Fruit fly (Drosophila melanogaster) whole organism, prepupa: ENCODE measurements around the gene RhoGEF4.

Experiments
- CG10631 ChIP-seq: fragments of 200-800 bp; sonication (Bioruptor generic); optimal IDR thresholded peaks from 2 replicates; lab custom pipeline; 2016; ENCODE audit warnings: missing biosample characterization, missing genetic modification characterization
- CG10669 ChIP-seq: fragments of 200-800 bp; sonication (Bioruptor generic); optimal IDR thresholded peaks from 3 replicates; lab custom pipeline; 2018; ENCODE audit warnings: missing biosample characterization, mild to moderate bottlenecking, missing genetic modification characterization, moderate library complexity
- CG1621 ChIP-seq: fragments of 200-800 bp; sonication (Bioruptor generic); optimal IDR thresholded peaks from 3 replicates; lab custom pipeline; 2018; ENCODE audit warnings: missing biosample characterization, mild to moderate bottlenecking, missing genetic modification characterization
- CG31627 ChIP-seq: fragments of 200-800 bp; sonication (Bioruptor generic); optimal IDR thresholded peaks from 3 replicates; lab custom pipeline; 2016; ENCODE audit warnings: missing biosample characterization, missing genetic modification characterization
- CG6163 ChIP-seq: fragments of 200-800 bp; sonication (Bioruptor generic); IDR thresholded peaks from 3 replicates; pipeline ENCODE4 v1.3.6; 2022; ENCODE audit warnings: missing biosample characterization, missing genetic modification characterization
- CG6808 ChIP-seq: fragments of 200-800 bp; sonication (Bioruptor generic); optimal IDR thresholded peaks from 3 replicates; lab custom pipeline; 2017; ENCODE audit warnings: missing biosample characterization, missing genetic modification characterization, mild to moderate bottlenecking, moderate library complexity, missing genetic modification reagents
- CG7368 ChIP-seq: fragments of 200-800 bp; sonication (Bioruptor generic); optimal IDR thresholded peaks from 3 replicates; lab custom pipeline; 2016; ENCODE audit warnings: missing biosample characterization, missing genetic modification characterization
- CG8119 ChIP-seq: fragments of 200-800 bp; sonication (Bioruptor generic); IDR thresholded peaks from 3 replicates; pipeline ENCODE4 v1.3.6; 2022; ENCODE audit warnings: missing biosample characterization, missing genetic modification characterization
- CG8319 ChIP-seq: fragments of 200-800 bp; sonication (Bioruptor generic); optimal IDR thresholded peaks from 3 replicates; lab custom pipeline; 2016; ENCODE audit warnings: missing biosample characterization, missing genetic modification characterization
- CG8632 ChIP-seq: fragments of 200-800 bp; sonication (Bioruptor generic); optimal IDR thresholded peaks from 3 replicates; lab custom pipeline; 2016; ENCODE audit warnings: missing biosample characterization, missing genetic modification characterization
- CG9139 ChIP-seq: fragments of 200-800 bp; sonication (Bioruptor generic); optimal IDR thresholded peaks from 3 replicates; lab custom pipeline; 2017; ENCODE audit warnings: missing biosample characterization, mild to moderate bottlenecking, missing genetic modification characterization
- Eip75B ChIP-seq: fragments of 200-800 bp; sonication (Bioruptor generic); optimal IDR thresholded peaks from 3 replicates; lab custom pipeline; 2016; ENCODE audit warnings: missing biosample characterization, missing genetic modification characterization
- Ets21C ChIP-seq: fragments of 200-800 bp; sonication (Bioruptor generic); optimal IDR thresholded peaks from 3 replicates; lab custom pipeline; 2016; ENCODE audit warnings: missing biosample characterization, missing genetic modification characterization
- Ets96B ChIP-seq: fragments of 200-800 bp; optimal IDR thresholded peaks from 2 replicates; lab custom pipeline; 2019; ENCODE audit warnings: missing biosample characterization, mild to moderate bottlenecking, missing genetic modification characterization, moderate library complexity
- Gug ChIP-seq: fragments of 200-800 bp; sonication (Bioruptor generic); IDR thresholded peaks from 2 replicates; pipeline ENCODE4 v1.3.6; 2022; ENCODE audit warnings: missing biosample characterization, missing genetic modification characterization
- Hr38 ChIP-seq: sonication (Bioruptor generic); optimal IDR thresholded peaks from 2 replicates; lab custom pipeline; 2016; ENCODE audit warnings: missing biosample characterization, missing genetic modification characterization
- Hr39 ChIP-seq: fragments of 200-800 bp; sonication (Bioruptor generic); optimal IDR thresholded peaks from 2 replicates; lab custom pipeline; 2016; ENCODE audit warnings: missing biosample characterization, missing genetic modification characterization
- Hr4 ChIP-seq: fragments of 200-800 bp; sonication (Bioruptor generic); optimal IDR thresholded peaks from 3 replicates; lab custom pipeline; 2016; ENCODE audit warnings: missing biosample characterization, missing genetic modification characterization
- OdsH ChIP-seq: fragments of 200-800 bp; sonication (Bioruptor generic); optimal IDR thresholded peaks from 3 replicates; lab custom pipeline; 2016; ENCODE audit warnings: missing biosample characterization, missing genetic modification characterization
- Smox ChIP-seq: fragments of 200-800 bp; sonication (Bioruptor generic); optimal IDR thresholded peaks from 3 replicates; lab custom pipeline; 2016; ENCODE audit warnings: missing biosample characterization, missing genetic modification characterization
- Sox14 ChIP-seq: fragments of 200-800 bp; sonication (Bioruptor generic); optimal IDR thresholded peaks from 3 replicates; lab custom pipeline; 2016; ENCODE audit warnings: missing biosample characterization, missing genetic modification characterization
- acj6 ChIP-seq: fragments of 200-800 bp; sonication (Bioruptor generic); optimal IDR thresholded peaks from 3 replicates; lab custom pipeline; 2016; ENCODE audit warnings: missing biosample characterization, missing genetic modification characterization
- cyc ChIP-seq: fragments of 200-800 bp; sonication (Bioruptor generic); optimal IDR thresholded peaks from 3 replicates; lab custom pipeline; 2016; ENCODE audit warnings: missing biosample characterization, missing genetic modification characterization
- eg ChIP-seq: fragments of 200-800 bp; sonication (Bioruptor generic); IDR thresholded peaks from 3 replicates; pipeline ENCODE4 v1.3.6; 2022; ENCODE audit warnings: missing biosample characterization, missing genetic modification characterization
- esn ChIP-seq: fragments of 200-800 bp; sonication (Bioruptor generic); optimal IDR thresholded peaks from 2 replicates; lab custom pipeline; 2016; ENCODE audit warnings: missing biosample characterization, mild to moderate bottlenecking, missing genetic modification characterization, moderate library complexity
- fd59A ChIP-seq: fragments of 200-800 bp; sonication (Bioruptor generic); optimal IDR thresholded peaks from 2 replicates; lab custom pipeline; 2017; ENCODE audit warnings: missing biosample characterization, mild to moderate bottlenecking, missing genetic modification characterization, missing genetic modification reagents
- net ChIP-seq: fragments of 200-800 bp; sonication (Bioruptor generic); optimal IDR thresholded peaks from 3 replicates; lab custom pipeline; 2016; ENCODE audit warnings: missing biosample characterization, missing genetic modification characterization
- pdm3 ChIP-seq: fragments of 200-800 bp; sonication (Bioruptor generic); optimal IDR thresholded peaks from 3 replicates; lab custom pipeline; 2016; ENCODE audit warnings: missing biosample characterization, missing genetic modification characterization
- salr ChIP-seq, 2 experiments: fragments of 200-800 bp; sonication (Bioruptor generic); optimal IDR thresholded peaks; 3 replicates each; lab custom pipeline; 2016 to 2018; ENCODE audit warnings: missing biosample characterization in 2 of 2, missing genetic modification characterization in 2 of 2, mild to moderate bottlenecking in 1 of 2
- ss ChIP-seq, 2 experiments: fragments of 200-800 bp; sonication (Bioruptor generic); optimal IDR thresholded peaks; 2 replicates in 1 of 2; 3 replicates in 1 of 2; lab custom pipeline; 2017 to 2018; ENCODE audit warnings: mild to moderate bottlenecking in 2 of 2, missing biosample characterization in 2 of 2, missing genetic modification characterization in 2 of 2, moderate library complexity in 1 of 2
- svp ChIP-seq: fragments of 200-800 bp; sonication (Bioruptor generic); peaks from one replicate; lab custom pipeline; 2016; ENCODE audit warnings: missing biosample characterization, missing genetic modification characterization
- vri ChIP-seq: fragments of 200-800 bp; sonication (Bioruptor generic); optimal IDR thresholded peaks from 3 replicates; lab custom pipeline; 2016; ENCODE audit warnings: missing biosample characterization, mild to moderate bottlenecking, missing genetic modification characterization

Gene RhoGEF4

dm6 chr3L:7328567-7329253, 5.5 kb upstream of the RhoGEF4 start, which contains the start of the genes mrva, CG42307 and mus312 (continued):
- TF ChIP-seq CG9139 (no peak), CG8119 (GFP tag; lab: Robert Waterston, UW) (peak; percentile 80), Ets21C (GFP tag; lab: Kevin White, UChicago) (no peak), fd59A (GFP tag; lab: Kevin White, UChicago) (peak; percentile 28), Smox (GFP tag; lab: Kevin White, UChicago) (no peak), Eip75B (GFP tag; lab: Kevin White, UChicago) (no peak), svp (no peak), pdm3 (GFP tag; lab: Kevin White, UChicago) (no peak), CG31627 (GFP tag; lab: Kevin White, UChicago) (peak; percentile 44), net (no peak), CG1621 (tag; lab: Kevin White, UChicago) (no peak), OdsH (GFP tag; lab: Kevin White, UChicago) (no peak), Hr38 (no peak), vri (no peak), Ets96B (tag; lab: Kevin White, UChicago) (peak; percentile 85), ss (GFP tag; optimal IDR thresholded peaks at IDR 0.05; lab: Kevin White, UChicago) (no peak)

dm6 chr3L:7326676-7327075, 3.5 kb upstream of the RhoGEF4 start:
- no peak for TF ChIP-seq CG10631 (GFP tag; lab: Kevin White, UChicago)
- TF ChIP-seq acj6 (GFP tag; lab: Kevin White, UChicago): no peak
- no peak for TF ChIP-seq Sox14 (GFP tag; lab: Kevin White, UChicago)
- no peak for TF ChIP-seq CG6163 (GFP tag; lab: Robert Waterston, UW)
- TF ChIP-seq svp: no peak
- TF ChIP-seq ss (GFP tag; optimal IDR thresholded peaks at IDR 0.05; lab: Kevin White, UChicago): no peak
- TF ChIP-seq Smox (GFP tag; lab: Kevin White, UChicago): no peak

dm6 chr3L:7319768-7320167, 3.4 kb downstream of the RhoGEF4 start, which contains the start of gene CG8607:
Gene CG8607, plus strand, starts transcription at chr3L:7320068.
- TF ChIP-seq Smox (GFP tag; lab: Kevin White, UChicago) (no peak), Hr4 (GFP tag; lab: Kevin White, UChicago) (no peak), CG10631 (GFP tag; lab: Kevin White, UChicago) (no peak), Ets96B (tag; lab: Kevin White, UChicago) (no peak), Gug (no peak), esn (GFP tag; lab: Kevin White, UChicago) (no peak), CG8632 (no peak), CG6808 (no peak), CG8319 (GFP tag; lab: Kevin White, UChicago) (no peak), cyc (GFP tag; lab: Kevin White, UChicago) (no peak), eg (GFP tag; lab: Robert Waterston, UW) (no peak), acj6 (GFP tag; lab: Kevin White, UChicago) (no peak), Eip75B (GFP tag; lab: Kevin White, UChicago) (no peak), salr (GFP tag; optimal IDR thresholded peaks at IDR 0.05; lab: Kevin White, UChicago) (no peak), Hr39 (GFP tag; lab: Kevin White, UChicago) (no peak), Ets21C (GFP tag; lab: Kevin White, UChicago) (no peak), CG31627 (GFP tag; lab: Kevin White, UChicago) (no peak), CG7368 (GFP tag; lab: Kevin White, UChicago) (no peak), CG10669 (GFP tag; lab: Kevin White, UChicago) (no peak), pdm3 (GFP tag; lab: Kevin White, UChicago) (no peak)

- TF ChIP-seq esn (GFP tag; lab: Kevin White, UChicago): no peak
- TF ChIP-seq, all 60 proteins: peak for 0
Observed at dm6 chr3L:7314133-7314532, 9.1 kb downstream of the RhoGEF4 start.
